Worm (Caenorhabditis elegans): ENCODE data around the gene fbxb-60.

Gene fbxb-60

DNA sequence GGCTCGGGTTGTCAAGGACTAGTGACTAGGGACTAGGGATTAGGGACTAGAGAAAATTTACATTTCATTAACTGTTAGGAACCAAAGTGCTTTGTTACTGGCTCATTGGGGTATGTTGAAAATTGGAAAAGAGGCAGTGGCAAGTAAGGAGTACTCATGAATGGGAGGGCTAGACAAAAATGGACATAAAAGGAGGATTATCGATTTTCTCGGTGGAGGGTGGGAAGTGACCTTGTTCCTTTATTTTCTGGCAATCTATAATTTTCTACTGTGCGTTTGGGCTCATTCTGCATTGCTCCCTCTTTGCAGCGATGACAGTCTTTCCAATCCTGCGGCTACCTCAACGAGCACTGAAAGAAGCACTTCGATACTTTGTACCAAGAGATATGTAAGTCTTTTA lies at the start of gene fbxb-60:
fbxb-60 (plus strand) TSS at position 301 of the 400 bp plus-strand sequence.
- TF ChIP-seq egrh-3 (GFP tag; IDR thresholded peaks at IDR 0.05): no peak
- no peak for TF ChIP-seq ekl-4 (GFP tag; IDR thresholded peaks at IDR 0.05)
- TF ChIP-seq mes-4 (tag; optimal IDR thresholded peaks at IDR 0.05): no peak
- TF ChIP-seq B0019.2 (GFP tag; conservative IDR thresholded peaks at IDR 0.05): no peak
- no peak for TF ChIP-seq lsy-27 (tag; optimal IDR thresholded peaks at IDR 0.05; ENCODE audit: borderline replicate concordance, insufficient read depth)

DNA sequence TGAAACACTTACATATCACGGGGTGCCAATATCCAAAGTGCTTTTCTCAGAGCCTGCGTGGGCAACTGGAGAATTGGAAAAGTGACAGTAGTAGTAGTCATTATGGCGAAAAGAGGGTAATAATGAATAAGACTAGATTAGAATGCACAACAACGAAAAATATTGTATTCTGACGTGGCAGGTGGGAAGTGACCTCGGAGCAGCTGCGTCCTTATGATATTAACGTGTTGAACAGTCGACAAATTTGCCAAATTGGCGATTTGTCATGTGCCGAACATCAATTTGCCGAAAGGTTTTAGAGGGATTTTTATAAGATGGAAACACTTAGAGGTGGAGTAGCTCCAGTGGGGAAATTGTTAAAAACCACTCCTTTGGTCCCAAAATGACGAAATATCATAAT lies 46.6 kb upstream of the fbxb-60 start, which contains the start of gene str-81:
str-81 (minus strand) TSS at position 101 of the 400 bp plus-strand sequence.
- TF ChIP-seq chd-7 (tag; optimal IDR thresholded peaks at IDR 0.05): no peak
- TF ChIP-seq F23B12.7 (tag; optimal IDR thresholded peaks at IDR 0.05; ENCODE audit: insufficient read depth): no peak
- no peak for TF ChIP-seq tlf-1 (GFP tag; optimal IDR thresholded peaks at IDR 0.05)
- no peak for TF ChIP-seq hrde-1 (tag; optimal IDR thresholded peaks at IDR 0.05; ENCODE audit: borderline replicate concordance)
- TF ChIP-seq bed-2 (GFP tag; IDR thresholded peaks at IDR 0.05): no peak
- TF ChIP-seq hlh-26 (GFP tag; conservative IDR thresholded peaks at IDR 0.05): no peak
- TF ChIP-seq atf-7 (tag; optimal IDR thresholded peaks at IDR 0.05): no peak
- no peak for TF ChIP-seq mel-28 (tag; optimal IDR thresholded peaks at IDR 0.05; ENCODE audit: borderline replicate concordance)
- no peak for TF ChIP-seq rec-8 (tag; optimal IDR thresholded peaks at IDR 0.05)
- TF ChIP-seq him-1 (tag; optimal IDR thresholded peaks at IDR 0.05): no peak
- no peak for TF ChIP-seq snpc-1.3 (tag; optimal IDR thresholded peaks at IDR 0.05; ENCODE audit: insufficient read depth)
- TF ChIP-seq nhr-179 (tag; optimal IDR thresholded peaks at IDR 0.05): no peak
- TF ChIP-seq gei-17 (GFP tag; optimal IDR thresholded peaks at IDR 0.05): no peak
- TF ChIP-seq athp-1 (tag; optimal IDR thresholded peaks at IDR 0.05): no peak

DNA sequence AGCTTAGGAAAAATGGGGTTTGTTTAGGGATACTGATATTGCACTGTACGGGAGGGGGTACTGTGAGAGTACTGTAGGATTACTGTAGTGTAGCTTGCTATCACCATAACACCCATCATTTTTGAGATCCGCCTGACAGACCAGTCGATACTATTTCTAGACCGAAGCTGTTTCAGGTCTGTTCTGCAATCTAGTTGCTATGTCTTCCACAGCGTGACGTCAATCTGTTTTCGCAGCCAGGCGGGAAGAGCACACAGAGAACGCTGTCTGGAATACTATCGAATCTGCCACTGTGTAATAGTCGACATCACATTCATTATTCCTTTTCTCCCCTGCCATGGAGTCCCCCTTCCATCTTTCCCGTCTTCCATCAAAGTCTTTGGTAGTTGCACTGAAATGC lies 45.8 kb upstream of the fbxb-60 start, which contains the start of gene F21D9.11:
F21D9.11 (plus strand) TSS at position 301 of the 400 bp plus-strand sequence.
- TF ChIP-seq attf-6 (GFP tag; IDR thresholded peaks at IDR 0.05): no peak
- TF ChIP-seq F52B5.7 (tag; optimal IDR thresholded peaks at IDR 0.05): no peak
- no peak for TF ChIP-seq ccch-3 (GFP tag; optimal IDR thresholded peaks at IDR 0.05)
- no peak for TF ChIP-seq lin-35 (GFP tag; optimal IDR thresholded peaks at IDR 0.05)
- TF ChIP-seq bed-2 (GFP tag; IDR thresholded peaks at IDR 0.05): no peak
- no peak for TF ChIP-seq tlf-1 (GFP tag; optimal IDR thresholded peaks at IDR 0.05)

DNA sequence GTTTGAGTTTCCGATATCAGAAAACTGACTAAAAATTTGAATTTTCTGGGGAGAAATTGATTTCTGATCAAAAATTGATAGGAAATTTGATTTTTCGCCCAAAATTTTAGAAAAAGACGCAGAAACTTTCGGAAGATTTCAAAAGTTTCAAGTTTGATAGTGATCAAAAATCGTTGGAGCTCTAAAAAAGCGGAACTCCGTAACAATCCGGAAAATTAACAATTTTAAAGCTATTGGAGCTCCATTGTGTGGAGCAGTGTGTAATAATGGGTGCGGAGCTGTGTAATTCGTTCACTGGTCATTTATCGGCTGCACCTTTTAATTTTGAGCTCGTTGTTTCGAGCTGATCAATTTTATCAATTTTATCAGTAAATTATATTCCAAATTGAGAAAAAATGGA lies 44.1 kb upstream of the fbxb-60 start, which contains the start of gene F21D9.4:
F21D9.4 (plus strand) TSS at position 301 of the 400 bp plus-strand sequence.
- no peak for TF ChIP-seq ztf-18 (tag; optimal IDR thresholded peaks at IDR 0.05)

DNA sequence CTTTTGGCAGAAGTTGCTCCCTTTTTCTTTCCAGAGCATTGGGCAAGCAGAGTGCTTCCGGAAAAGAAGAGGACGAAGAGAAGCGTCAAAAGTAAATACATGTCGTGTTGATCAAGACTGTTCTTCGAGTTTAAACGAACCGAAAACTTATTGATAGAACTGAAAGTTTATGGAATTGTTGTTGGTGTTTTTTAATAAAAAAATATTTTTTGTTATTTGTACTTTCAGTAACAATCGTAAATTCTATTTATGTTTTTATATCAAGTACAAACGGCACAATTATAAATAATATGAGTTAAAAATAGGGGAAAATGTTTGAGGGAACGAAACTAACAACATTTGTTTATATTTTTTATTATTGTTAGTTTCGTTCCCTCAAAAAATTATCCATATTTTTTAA lies 40.0 kb upstream of the fbxb-60 start, which contains the start of gene F21D9.3:
F21D9.3 (minus strand) TSS at position 101 of the 400 bp plus-strand sequence.
- TF ChIP-seq Y56A3A.18 (GFP tag; IDR thresholded peaks at IDR 0.05): no peak
- TF ChIP-seq Y67H2A.10 (GFP tag; conservative IDR thresholded peaks at IDR 0.05): no peak
- no peak for TF ChIP-seq rpc-1 (optimal IDR thresholded peaks at IDR 0.05)
- TF ChIP-seq rpc-1 (tag; optimal IDR thresholded peaks at IDR 0.05): no peak
- TF ChIP-seq hmg-1.2 (GFP tag; IDR thresholded peaks at IDR 0.05): no peak
- TF ChIP-seq F52B5.7 (tag; optimal IDR thresholded peaks at IDR 0.05): no peak
- TF ChIP-seq fkh-3 (tag; optimal IDR thresholded peaks at IDR 0.05): no peak
- TF ChIP-seq xnd-1 (tag; optimal IDR thresholded peaks at IDR 0.05): no peak
- TF ChIP-seq F57A8.1 (GFP tag; optimal IDR thresholded peaks at IDR 0.05): no peak
- TF ChIP-seq zfh-2 (GFP tag; conservative IDR thresholded peaks at IDR 0.05): no peak
- no peak for TF ChIP-seq D2030.7 (GFP tag; IDR thresholded peaks at IDR 0.05)
- TF ChIP-seq sptf-2 (GFP tag; optimal IDR thresholded peaks at IDR 0.05): no peak
- no peak for TF ChIP-seq nfya-2 (GFP tag; IDR thresholded peaks at IDR 0.05)
- no peak for TF ChIP-seq snpc-4 (GFP tag; optimal IDR thresholded peaks at IDR 0.05)
- no peak for TF ChIP-seq snpc-4 (tag; optimal IDR thresholded peaks at IDR 0.05)
- no peak for TF ChIP-seq unc-62 (GFP tag; optimal IDR thresholded peaks at IDR 0.05)
- TF ChIP-seq efl-1 (GFP tag; optimal IDR thresholded peaks at IDR 0.05): no peak
